ENCODE assay signal across 2 worm cellular contexts in the genomic region with DNA sequence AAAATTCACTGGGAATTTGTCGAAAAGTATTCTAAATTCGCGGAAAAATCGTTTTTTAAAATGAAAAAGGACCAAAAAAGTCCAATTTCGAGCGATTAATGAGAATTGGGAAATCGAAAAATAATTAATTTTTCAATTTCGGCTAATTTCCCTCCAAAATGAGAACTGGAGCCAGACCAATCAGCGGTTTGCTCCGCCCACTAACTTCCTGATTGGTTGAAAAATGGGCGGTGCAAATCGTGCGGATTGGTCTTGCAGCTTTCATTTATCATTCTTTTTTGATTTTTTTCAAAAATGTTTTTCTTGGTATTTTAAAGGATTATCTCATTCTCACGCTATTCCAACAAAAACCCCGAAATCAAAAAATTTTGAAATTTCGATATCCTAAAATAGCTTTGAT.
TF ChIP-seq lines count a peak whose summit lies in the region.

No protein-coding gene starts in this region.

TF ChIP-seq in whole organism, L3 larva, 47 proteins besides CTCF, POLR2A, EP300 and RAD21:
- TF ChIP-seq ceh-28 (tag; optimal IDR thresholded peaks at IDR 0.05; lab: Kevin White, UChicago), result no peak
- TF ChIP-seq nhr-11 (tag; optimal IDR thresholded peaks at IDR 0.05; lab: Kevin White, UChicago), result no peak
- no peak for TF ChIP-seq aly-2 (tag; optimal IDR thresholded peaks at IDR 0.05; lab: Kevin White, UChicago)
- TF ChIP-seq ztf-4 (tag; optimal IDR thresholded peaks at IDR 0.05; lab: Kevin White, UChicago), result no peak
- no peak for TF ChIP-seq lin-39 (tag; optimal IDR thresholded peaks at IDR 0.05; lab: Kevin White, UChicago)
- no peak for TF ChIP-seq nhr-25 (tag; optimal IDR thresholded peaks at IDR 0.05; lab: Kevin White, UChicago)
- peak; percentile 96 for TF ChIP-seq nfya-1 (tag; optimal IDR thresholded peaks at IDR 0.05; lab: Kevin White, UChicago; ENCODE audit: insufficient read depth)
- TF ChIP-seq hmg-11 (tag; optimal IDR thresholded peaks at IDR 0.05; lab: Kevin White, UChicago), result no peak
- TF ChIP-seq snpc-4 (tag; optimal IDR thresholded peaks at IDR 0.05; lab: Kevin White, UChicago), result no peak

TF ChIP-seq in whole organism, late embryonic, 69 proteins besides CTCF, POLR2A, EP300 and RAD21:
- TF ChIP-seq nfya-1 (tag; optimal IDR thresholded peaks at IDR 0.05; lab: Kevin White, UChicago), result peak; percentile 97
- no peak for TF ChIP-seq tbx-7 (tag; optimal IDR thresholded peaks at IDR 0.05; lab: Kevin White, UChicago)
- no peak for TF ChIP-seq fkh-10 (GFP tag; optimal IDR thresholded peaks at IDR 0.05; lab: Kevin White, UChicago)

Comparison
In these comparisons a context has a peak if more than half of its experiments do, and no peak if none do; other contexts are left out.
1. Of the 9 proteins assayed by ChIP-seq in both whole organism, late embryonic and whole organism, L3 larva: peak only in whole organism, late embryonic: none; only in whole organism, L3 larva: none; in both: nfya-1; in neither: 8.